Worm (Caenorhabditis elegans) whole organism, early embryonic: ENCODE measurements around the gene H23N18.6.

Experiments used
- ama-1 ChIP-seq: fragments of 150-350 bp; optimal IDR thresholded peaks from 2 replicates; lab custom pipeline; 2014
- ceh-13 ChIP-seq: fragments of 200-800 bp; sonication (Bioruptor generic); optimal IDR thresholded peaks from 2 replicates; lab custom pipeline; 2018; ENCODE audit warnings: mild to moderate bottlenecking, missing genetic modification characterization, missing compliant biosample characterization
- ets-7 ChIP-seq: sonication (generic microtip); optimal IDR thresholded peaks from 2 replicates; lab custom pipeline; 2016; ENCODE audit warnings: missing genotype, missing genetic modification characterization, missing compliant biosample characterization
- flt-1 ChIP-seq: fragments of 200-800 bp; sonication (Bioruptor generic); IDR thresholded peaks from 2 replicates; pipeline ENCODE4 v1.3.6; 2022; ENCODE audit warnings: missing genetic modification characterization, missing compliant biosample characterization
- scrt-1 ChIP-seq: fragments of 200-800 bp; sonication (Bioruptor generic); IDR thresholded peaks from 2 replicates; pipeline ENCODE4 v1.3.6; 2022; ENCODE audit warnings: missing genetic modification characterization, missing compliant biosample characterization

DNA sequence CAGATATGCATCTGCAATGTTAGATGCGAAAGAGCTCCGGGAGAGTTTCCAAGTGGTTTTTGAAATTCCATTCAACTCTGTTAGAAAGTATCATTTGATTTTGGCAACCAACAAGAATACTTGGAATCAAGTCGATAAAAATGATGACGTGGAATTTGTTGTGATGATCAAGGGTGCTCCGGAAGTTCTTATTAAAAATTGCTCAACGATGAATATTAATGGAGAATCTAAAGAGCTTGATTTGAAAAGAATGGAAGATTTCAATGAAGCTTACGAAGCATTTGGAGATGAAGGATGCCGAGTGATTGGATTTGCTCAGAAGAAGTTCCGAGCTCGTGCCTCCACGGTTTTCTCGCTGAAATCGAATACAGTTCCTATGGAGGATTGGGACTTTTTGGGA is 22.5 kb upstream of the H23N18.6 start:
- no peak for TF ChIP-seq ama-1 (lab: Kevin White, UChicago)
- no peak for TF ChIP-seq flt-1 (GFP tag; lab: Robert Waterston, UW)
- no peak for TF ChIP-seq scrt-1 (GFP tag; lab: Robert Waterston, UW)
- TF ChIP-seq ceh-13 (GFP tag; lab: Kevin White, UChicago): no peak
- TF ChIP-seq ets-7 (tag; lab: Kevin White, UChicago): no peak
